Fruit fly (Drosophila melanogaster): ENCODE measurements around the gene CG14301.

Gene CG14301

DNA sequence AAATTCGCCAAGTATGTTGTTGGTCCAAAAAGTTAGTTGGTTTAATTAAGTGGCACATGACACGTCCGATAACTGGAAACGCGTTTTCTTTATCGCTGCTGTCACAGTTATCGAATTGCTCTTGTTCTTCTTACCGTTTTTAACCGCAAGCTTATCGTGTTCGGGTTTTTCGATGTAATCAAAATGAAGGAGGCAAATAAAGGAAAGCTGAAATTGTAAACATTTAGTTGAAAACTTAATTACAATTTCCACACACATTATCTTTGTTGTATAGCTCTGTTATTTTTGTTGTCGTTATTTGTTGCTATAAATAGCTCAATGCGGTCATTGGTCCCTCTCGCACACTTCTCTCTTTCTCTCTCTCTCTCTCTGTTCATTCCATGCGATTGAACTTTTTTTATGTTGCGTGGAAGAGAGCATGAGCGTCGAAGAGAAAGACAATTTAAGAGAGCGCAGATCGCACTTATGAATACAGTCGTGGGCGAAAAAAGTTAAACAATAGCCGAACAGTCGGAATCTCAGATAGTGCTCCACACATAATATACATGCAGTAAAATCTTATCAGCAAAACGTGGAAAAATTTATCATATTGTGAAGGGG lies 55.9 kb downstream of the CG14301 start (continued):
- no peak for TF ChIP-seq CG9215 (GFP tag; IDR thresholded peaks at IDR 0.05)
- no peak for TF ChIP-seq kni (GFP tag; optimal IDR thresholded peaks at IDR 0.05)
- TF ChIP-seq Drgx (GFP tag; IDR thresholded peaks at IDR 0.05), result peak; percentile 47
- TF ChIP-seq hb (GFP tag; IDR thresholded peaks at IDR 0.05; ENCODE audit: partially characterized antibody), result no peak
- no peak for TF ChIP-seq otp (GFP tag; IDR thresholded peaks at IDR 0.05)
- no peak for TF ChIP-seq dati (GFP tag; IDR thresholded peaks at IDR 0.05)
- TF ChIP-seq Hmx (GFP tag; optimal IDR thresholded peaks at IDR 0.05), result no peak
- no peak for TF ChIP-seq CG8359 (GFP tag; optimal IDR thresholded peaks at IDR 0.05; ENCODE audit: borderline replicate concordance)
- no peak for TF ChIP-seq Tbp (GFP tag; optimal IDR thresholded peaks at IDR 0.05)
- no peak for TF ChIP-seq ac (GFP tag; optimal IDR thresholded peaks at IDR 0.05)
- no peak for TF ChIP-seq hth (optimal IDR thresholded peaks at IDR 0.05)
- no peak for TF ChIP-seq Optix (GFP tag; IDR thresholded peaks at IDR 0.05)
- no peak for TF ChIP-seq Taf1 (GFP tag; IDR thresholded peaks at IDR 0.05)
- no peak for TF ChIP-seq twi (tag; optimal IDR thresholded peaks at IDR 0.05)
- TF ChIP-seq CG10267 (tag; optimal IDR thresholded peaks at IDR 0.05), result no peak
- no peak for TF ChIP-seq CoRest (tag; optimal IDR thresholded peaks at IDR 0.05)
- TF ChIP-seq gro (GFP tag; optimal IDR thresholded peaks at IDR 0.05), result no peak
- no peak for TF ChIP-seq CG17829 (tag; optimal IDR thresholded peaks at IDR 0.05)
- no peak for TF ChIP-seq ssp (GFP tag; IDR thresholded peaks at IDR 0.05)
- no peak for TF ChIP-seq ro (GFP tag; IDR thresholded peaks at IDR 0.05)
- TF ChIP-seq ash1 (GFP tag; optimal IDR thresholded peaks at IDR 0.05), result no peak
- TF ChIP-seq shn (GFP tag; optimal IDR thresholded peaks at IDR 0.05), result no peak
- TF ChIP-seq ap (GFP tag; IDR thresholded peaks at IDR 0.05), result no peak
- no peak for TF ChIP-seq sr (GFP tag; IDR thresholded peaks at IDR 0.05)
- TF ChIP-seq Scr (GFP tag; IDR thresholded peaks at IDR 0.05; ENCODE audit: partially characterized antibody), result peak; percentile 55
- peak; percentile 3 for TF ChIP-seq CG15514 (GFP tag; optimal IDR thresholded peaks at IDR 0.05)
- peak; percentile 13 for TF ChIP-seq CG17359 (tag; optimal IDR thresholded peaks at IDR 0.05)
- TF ChIP-seq tin (GFP tag; optimal IDR thresholded peaks at IDR 0.05), result peak; percentile 30
- no peak for TF ChIP-seq pum (GFP tag; optimal IDR thresholded peaks at IDR 0.05)
- no peak for TF ChIP-seq CG2116 (GFP tag; optimal IDR thresholded peaks at IDR 0.05)
- TF ChIP-seq gsb (GFP tag; IDR thresholded peaks at IDR 0.05), result no peak
- peak; percentile 38 for TF ChIP-seq CG10431 (GFP tag; optimal IDR thresholded peaks at IDR 0.05)
- peak; percentile 19 for TF ChIP-seq hkb (optimal IDR thresholded peaks at IDR 0.05)
- TF ChIP-seq hkb (GFP tag; IDR thresholded peaks at IDR 0.05), result no peak
- TF ChIP-seq CG11723 (GFP tag; optimal IDR thresholded peaks at IDR 0.05), result no peak
- no peak for TF ChIP-seq p53 (GFP tag; optimal IDR thresholded peaks at IDR 0.05)
- TF ChIP-seq CG7786 (GFP tag; optimal IDR thresholded peaks at IDR 0.05), result no peak
- no peak for TF ChIP-seq nau (GFP tag; optimal IDR thresholded peaks at IDR 0.05)
- peak; percentile 15 for TF ChIP-seq dm (GFP tag; optimal IDR thresholded peaks at IDR 0.05)
- TF ChIP-seq CG17328 (GFP tag; IDR thresholded peaks at IDR 0.05), result no peak
- peak; percentile 51 for TF ChIP-seq slbo (GFP tag; IDR thresholded peaks at IDR 0.05)
- peak; percentile 38 for TF ChIP-seq CG31365 (tag; optimal IDR thresholded peaks at IDR 0.05)
- no peak for TF ChIP-seq CG12659 (GFP tag; optimal IDR thresholded peaks at IDR 0.05)
- no peak for TF ChIP-seq crp (GFP tag; optimal IDR thresholded peaks at IDR 0.05)
- peak; percentile 52 for TF ChIP-seq CG7987 (GFP tag; optimal IDR thresholded peaks at IDR 0.05)
- TF ChIP-seq dmrt11E (tag; optimal IDR thresholded peaks at IDR 0.05), result no peak
- TF ChIP-seq bbx (GFP tag; IDR thresholded peaks at IDR 0.05; ENCODE audit: partially characterized antibody), result peak; percentile 72
- no peak for TF ChIP-seq CG1832 (GFP tag; optimal IDR thresholded peaks at IDR 0.05)
- no peak for TF ChIP-seq Hmr (GFP tag; optimal IDR thresholded peaks at IDR 0.05)
- TF ChIP-seq jing (GFP tag; optimal IDR thresholded peaks at IDR 0.05), result no peak
- no peak; the same call in 3 of the 4 replicates for TF ChIP-seq Gug (GFP tag; IDR thresholded peaks at IDR 0.05)
